Fruit fly (Drosophila melanogaster): ENCODE results near the gene Gr66a.

Gene Gr66a

dm6 chr3L:8299224-8300130, 7.3 kb downstream of the Gr66a start, which contains the start of the genes Arl5 and CG13671 (continued):
- peak; percentile 27; the same call in 1 of the 2 replicates for TF ChIP-seq Awh (GFP tag; IDR thresholded peaks at IDR 0.05)
- TF ChIP-seq Dad (GFP tag; optimal IDR thresholded peaks at IDR 0.05), result peak; percentile 44
- 0 out of 2 replicates have a peak, but pooled peaks have one; percentile 2 for TF ChIP-seq dati (GFP tag; IDR thresholded peaks at IDR 0.05)
- peak; percentile 68 for TF ChIP-seq Atf6 (GFP tag; IDR thresholded peaks at IDR 0.05)
- no peak for TF ChIP-seq cad (GFP tag; optimal IDR thresholded peaks at IDR 0.05)
- TF ChIP-seq NC2β (GFP tag; optimal IDR thresholded peaks at IDR 0.05), result peak; percentile 48
- peak; percentile 76 for TF ChIP-seq Blimp-1 (GFP tag; optimal IDR thresholded peaks at IDR 0.05)
- TF ChIP-seq fd64A (GFP tag; optimal IDR thresholded peaks at IDR 0.05), result no peak
- peak; percentile 85 for TF ChIP-seq sisA (GFP tag; IDR thresholded peaks at IDR 0.05)
- peak; percentile 24 for TF ChIP-seq Ravus (GFP tag; IDR thresholded peaks at IDR 0.05)
- peak; percentile 84 for TF ChIP-seq CG9797 (GFP tag; optimal IDR thresholded peaks at IDR 0.05)
- TF ChIP-seq CG11696 (GFP tag; IDR thresholded peaks at IDR 0.05), result no peak; the same call in 1 of the 2 replicates
- TF ChIP-seq sr (GFP tag; IDR thresholded peaks at IDR 0.05), result peak; percentile 83; the same call in 2 of the 3 replicates
- TF ChIP-seq ro (GFP tag; IDR thresholded peaks at IDR 0.05), result peak; percentile 20; the same call in 1 of the 2 replicates
- peak; percentile 66 for TF ChIP-seq GATAe (GFP tag; conservative IDR thresholded peaks at IDR 0.05)
- peak; percentile 65 for TF ChIP-seq HHEX (GFP tag; optimal IDR thresholded peaks at IDR 0.05)
- TF ChIP-seq CG12299 (tag; optimal IDR thresholded peaks at IDR 0.05), result peak; percentile 22
- TF ChIP-seq ci (GFP tag; IDR thresholded peaks at IDR 0.05), result peak; percentile 84
- TF ChIP-seq CG5245 (GFP tag; optimal IDR thresholded peaks at IDR 0.05), result peak; percentile 76
- TF ChIP-seq CG3847 (GFP tag; IDR thresholded peaks at IDR 0.05), result peak; percentile 75
- TF ChIP-seq Aef1 (GFP tag; IDR thresholded peaks at IDR 0.05), result peak; percentile 66
- peak; percentile 92 for TF ChIP-seq Med (GFP tag)
- TF ChIP-seq luna (GFP tag; optimal IDR thresholded peaks at IDR 0.05), result peak; percentile 58
- TF ChIP-seq CG30431 (GFP tag; optimal IDR thresholded peaks at IDR 0.05), result peak; percentile 61
- peak; percentile 6 for TF ChIP-seq ab (GFP tag; optimal IDR thresholded peaks at IDR 0.05)
- TF ChIP-seq nerfin-2 (GFP tag; IDR thresholded peaks at IDR 0.05; ENCODE audit: partially characterized antibody), result no peak; the same call in 1 of the 2 replicates
- TF ChIP-seq mam (GFP tag; optimal IDR thresholded peaks at IDR 0.05), result peak; percentile 73
- no peak for TF ChIP-seq TFAM (GFP tag; optimal IDR thresholded peaks at IDR 0.05)
- no peak for TF ChIP-seq CG11504 (tag; optimal IDR thresholded peaks at IDR 0.05)
- peak; percentile 70 for TF ChIP-seq HLH4C (GFP tag; IDR thresholded peaks at IDR 0.05; ENCODE audit: partially characterized antibody)
- TF ChIP-seq CG9727 (GFP tag; optimal IDR thresholded peaks at IDR 0.05), result peak; percentile 83
- TF ChIP-seq CG9215 (GFP tag; IDR thresholded peaks at IDR 0.05), result peak; percentile 71
- TF ChIP-seq jing (GFP tag; optimal IDR thresholded peaks at IDR 0.05), result peak; percentile 29
- peak; percentile 66 for TF ChIP-seq Sox100B (GFP tag; optimal IDR thresholded peaks at IDR 0.05)
- TF ChIP-seq Poxn (GFP tag; IDR thresholded peaks at IDR 0.05), result no peak
- peak in 1 of 3 experiments; percentile 10 for TF ChIP-seq Stat92E (GFP tag; optimal IDR thresholded peaks at IDR 0.05)
- no peak for TF ChIP-seq HmgD (GFP tag; optimal IDR thresholded peaks at IDR 0.05)
- peak; percentile 74 for TF ChIP-seq CG33213 (GFP tag; optimal IDR thresholded peaks at IDR 0.05)
- TF ChIP-seq cato (GFP tag; optimal IDR thresholded peaks at IDR 0.05; ENCODE audit: borderline replicate concordance), result peak; percentile 74
- TF ChIP-seq CG11085 (GFP tag; IDR thresholded peaks at IDR 0.05), result peak; percentile 71
- TF ChIP-seq gfzf (GFP tag; optimal IDR thresholded peaks at IDR 0.05), result peak; percentile 44
- TF ChIP-seq knrl (GFP tag; IDR thresholded peaks at IDR 0.05; ENCODE audit: partially characterized antibody), result peak; percentile 80
- TF ChIP-seq CG9876 (GFP tag; optimal IDR thresholded peaks at IDR 0.05), result peak; percentile 1
- TF ChIP-seq CG2202 (tag; optimal IDR thresholded peaks at IDR 0.05), result peak; percentile 68
- peak; percentile 82; the same call in 1 of the 2 replicates for TF ChIP-seq ranshi (GFP tag; IDR thresholded peaks at IDR 0.05)
- peak; percentile 62 for TF ChIP-seq pzg (GFP tag; optimal IDR thresholded peaks at IDR 0.05)
- TF ChIP-seq ase (GFP tag; IDR thresholded peaks at IDR 0.05), result peak; percentile 75
- TF ChIP-seq ind (GFP tag; optimal IDR thresholded peaks at IDR 0.05), result peak; percentile 88
